Worm (Caenorhabditis elegans): ENCODE results near the gene C01G5.3.

- TF ChIP-seq nhr-11 (tag; optimal IDR thresholded peaks at IDR 0.05): no peak
- no peak for TF ChIP-seq nhr-25 (tag; optimal IDR thresholded peaks at IDR 0.05)
- TF ChIP-seq ceh-16 (tag; optimal IDR thresholded peaks at IDR 0.05): no peak
- TF ChIP-seq elt-2 (tag; optimal IDR thresholded peaks at IDR 0.05): no peak
- no peak for TF ChIP-seq ama-1 (optimal IDR thresholded peaks at IDR 0.05)
- no peak for TF ChIP-seq unc-39 (tag; optimal IDR thresholded peaks at IDR 0.05)
These were observed at the start of gene C01G5.3 for ce11 chrIV:6535908-6536307.

Measured in whole organism, L3 larva.